Fruit fly (Drosophila melanogaster): Measurements from ENCODE around the gene RtGEF.

DNA sequence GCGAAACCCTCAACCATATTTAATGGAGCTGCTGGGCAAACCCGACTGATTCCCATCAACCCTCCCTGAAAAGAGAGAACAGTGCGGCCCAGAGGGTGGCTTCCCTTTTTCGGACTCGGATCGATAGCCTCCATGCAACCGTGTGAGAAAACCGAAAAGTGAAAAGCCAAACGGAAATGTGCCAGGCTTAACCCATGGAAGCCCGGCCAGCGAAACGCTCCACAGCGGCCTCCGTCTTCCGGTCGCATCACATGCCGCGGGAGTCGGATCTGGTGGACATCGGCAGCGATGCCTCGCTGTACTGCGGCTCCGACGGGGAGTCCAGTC, 8.3 kb upstream of the RtGEF start:
- TF ChIP-seq Dip3 (GFP tag; optimal IDR thresholded peaks at IDR 0.05), result no peak
- no peak for TF ChIP-seq CG31441 (GFP tag; IDR thresholded peaks at IDR 0.05)
- no peak for TF ChIP-seq pb (GFP tag; optimal IDR thresholded peaks at IDR 0.05)
- no peak for TF ChIP-seq lov (optimal IDR thresholded peaks at IDR 0.05)
- TF ChIP-seq lov (GFP tag; IDR thresholded peaks at IDR 0.05), result no peak
- TF ChIP-seq Taf1 (GFP tag; IDR thresholded peaks at IDR 0.05), result no peak
- no peak for TF ChIP-seq Dfd (GFP tag; optimal IDR thresholded peaks at IDR 0.05)
- TF ChIP-seq CG6813 (GFP tag; optimal IDR thresholded peaks at IDR 0.05), result no peak
- no peak for TF ChIP-seq CG2678 (tag; optimal IDR thresholded peaks at IDR 0.05)
- TF ChIP-seq stwl (tag; optimal IDR thresholded peaks at IDR 0.05), result no peak
- no peak for TF ChIP-seq CG9727 (GFP tag; optimal IDR thresholded peaks at IDR 0.05)
- TF ChIP-seq CG11696 (GFP tag; IDR thresholded peaks at IDR 0.05), result no peak
- no peak for TF ChIP-seq CG6689 (GFP tag; IDR thresholded peaks at IDR 0.05)
- no peak for TF ChIP-seq CG12744 (GFP tag; optimal IDR thresholded peaks at IDR 0.05)
